Fruit fly (Drosophila melanogaster): ENCODE measurements around the gene rg.

- TF ChIP-seq CTCF (optimal IDR thresholded peaks at IDR 0.05): no peak
- no peak for TF ChIP-seq CG8478 (optimal IDR thresholded peaks at IDR 0.05)
These were observed 103.8 kb downstream of the rg start for dm6 chrX:5189312-5189711.
